Worm (Caenorhabditis elegans) whole organism, L4 larva: ENCODE results near the gene scl-17.
"Not testable (repeated sequence)": the region's sequence is repeated elsewhere in the genome, so short reads cannot be mapped to it uniquely, and the experiment has no call there.

ENCODE experiments used
- F26F4.8 ChIP-seq: fragments of 200-800 bp; sonication (Bioruptor generic); conservative IDR thresholded peaks from 2 replicates; pipeline ENCODE4 v1.3.6; 2022; ENCODE audit warnings: missing genetic modification characterization, missing compliant biosample characterization
- R02D3.7 ChIP-seq: fragments of 150-350 bp; sonication (generic microtip); optimal IDR thresholded peaks from 3 replicates; lab custom pipeline; 2014; ENCODE audit warnings: missing biosample characterization, missing genetic modification characterization
- T20F7.1 ChIP-seq: fragments of 200-800 bp; sonication (Bioruptor generic); optimal IDR thresholded peaks from 2 replicates; lab custom pipeline; 2018; ENCODE audit warnings: mild to moderate bottlenecking, missing genetic modification characterization, missing compliant biosample characterization
- Y105C5A.15 ChIP-seq: fragments of 200-800 bp; sonication (Bioruptor generic); IDR thresholded peaks from 2 replicates; pipeline ENCODE4 v1.3.6; 2022; ENCODE audit warnings: missing genetic modification characterization, missing compliant biosample characterization
- Y48G9A.11 ChIP-seq: fragments of 200-800 bp; sonication (Bioruptor generic); IDR thresholded peaks from 2 replicates; pipeline ENCODE4 v1.3.6; 2022; ENCODE audit warnings: missing genetic modification reagents, missing genetic modification characterization, missing compliant biosample characterization
- Y75B8A.6 ChIP-seq: fragments of 200-800 bp; sonication (Bioruptor generic); IDR thresholded peaks from 2 replicates; pipeline ENCODE4 v1.3.6; 2022; ENCODE audit warnings: missing genetic modification reagents, missing genetic modification characterization, missing compliant biosample characterization
- aha-1 ChIP-seq: fragments of 150-350 bp; peaks from one replicate; lab custom pipeline; 2014; ENCODE audit warnings: missing biosample characterization, missing genetic modification characterization
- ceh-44 ChIP-seq: fragments of 200-800 bp; sonication (Bioruptor generic); IDR thresholded peaks from 2 replicates; pipeline ENCODE4 v1.3.6; 2022; ENCODE audit warnings: missing genetic modification reagents, missing genetic modification characterization, missing compliant biosample characterization
- daf-19 ChIP-seq: fragments of 200-800 bp; sonication (Bioruptor generic); conservative IDR thresholded peaks from 2 replicates; pipeline ENCODE4 v1.3.6; 2022; ENCODE audit warnings: missing genetic modification characterization, missing compliant biosample characterization
- dmd-8 ChIP-seq: fragments of 200-800 bp; sonication (Bioruptor generic); IDR thresholded peaks from 2 replicates; pipeline ENCODE4 v1.3.6; 2022; ENCODE audit warnings: missing genetic modification characterization, missing compliant biosample characterization
- dpl-1 ChIP-seq: fragments of 150-350 bp; optimal IDR thresholded peaks from 2 replicates; lab custom pipeline; 2014; ENCODE audit warnings: missing biosample characterization, missing genetic modification reagents, missing genetic modification characterization
- egl-43 ChIP-seq: fragments of 200-800 bp; sonication (Bioruptor generic); IDR thresholded peaks from 2 replicates; pipeline ENCODE4 v1.3.6; 2022; ENCODE audit warnings: missing genetic modification reagents, missing genetic modification characterization, missing compliant biosample characterization
- hlh-11 ChIP-seq: fragments of 200-800 bp; sonication (Bioruptor generic); optimal IDR thresholded peaks from 2 replicates; lab custom pipeline; 2018; ENCODE audit warnings: mild to moderate bottlenecking, missing genetic modification characterization, missing compliant biosample characterization
- hmg-1.1 ChIP-seq: fragments of 200-800 bp; sonication (Bioruptor generic); IDR thresholded peaks from 2 replicates; pipeline ENCODE4 v1.3.6; 2022; ENCODE audit warnings: missing genetic modification reagents, missing genetic modification characterization, missing compliant biosample characterization
- lin-29 ChIP-seq: fragments of 200-800 bp; sonication (Bioruptor generic); IDR thresholded peaks from 2 replicates; pipeline ENCODE4 v1.3.6; 2022; ENCODE audit warnings: missing genetic modification reagents, missing genetic modification characterization, missing compliant biosample characterization
- lir-3 ChIP-seq: sonication (generic microtip); optimal IDR thresholded peaks from 2 replicates; lab custom pipeline; 2016; ENCODE audit warnings: mild to moderate bottlenecking, missing genetic modification characterization, missing compliant biosample characterization
- madf-9 ChIP-seq: fragments of 200-800 bp; sonication (Bioruptor generic); conservative IDR thresholded peaks from 2 replicates; pipeline ENCODE4 v1.3.6; 2022; ENCODE audit warnings: missing genetic modification reagents, missing genetic modification characterization, missing compliant biosample characterization
- mdl-1 ChIP-seq, 2 experiments: fragments of 150-350 bp in 1 of 2; sonication (generic microtip) in 1 of 2; optimal IDR thresholded peaks; 2 replicates each; lab custom pipeline; 2014 to 2017; ENCODE audit warnings: missing biosample characterization in 2 of 2, missing genetic modification characterization in 2 of 2
- mep-1 ChIP-seq: fragments of 150-350 bp; sonication (generic microtip); optimal IDR thresholded peaks from 3 replicates; lab custom pipeline; 2014; ENCODE audit warnings: missing biosample characterization, missing genetic modification characterization
- mxl-2 ChIP-seq: fragments of 200-800 bp; sonication (Bioruptor generic); conservative IDR thresholded peaks from 2 replicates; pipeline ENCODE4 v1.3.6; 2022; ENCODE audit warnings: missing genetic modification reagents, missing genetic modification characterization, missing compliant biosample characterization
- nhr-28 ChIP-seq: fragments of 150-350 bp; optimal IDR thresholded peaks from 2 replicates; lab custom pipeline; 2014; ENCODE audit warnings: missing biosample characterization, missing genetic modification characterization
- php-3 ChIP-seq: fragments of 200-800 bp; sonication (Bioruptor generic); IDR thresholded peaks from 2 replicates; pipeline ENCODE4 v1.3.6; 2022; ENCODE audit warnings: missing genetic modification reagents, missing genetic modification characterization, missing compliant biosample characterization
- saeg-2 ChIP-seq: fragments of 200-800 bp; sonication (Bioruptor generic); IDR thresholded peaks from 2 replicates; pipeline ENCODE4 v1.3.6; 2022; ENCODE audit warnings: missing genetic modification reagents, missing genetic modification characterization, missing compliant biosample characterization
- tag-97 ChIP-seq: fragments of 200-800 bp; sonication (Bioruptor generic); IDR thresholded peaks from 2 replicates; pipeline ENCODE4 v1.3.6; 2022; ENCODE audit warnings: missing genetic modification characterization, missing compliant biosample characterization
- unc-62 ChIP-seq, 3 experiments: fragments of 150-350 bp in 1 of 3; sonication (generic microtip); optimal IDR thresholded peaks in 2 of 3; peaks in 1 of 3; 1 replicate in 1 of 3; 2 replicates in 2 of 3; lab custom pipeline; 2014 to 2017; ENCODE audit warnings: missing biosample characterization in 3 of 3, missing genetic modification characterization in 3 of 3, missing genetic modification reagents in 3 of 3, missing genotype in 1 of 3
- vab-7 ChIP-seq: fragments of 200-800 bp; sonication (Bioruptor generic); IDR thresholded peaks from 2 replicates; pipeline ENCODE4 v1.3.6; 2022; ENCODE audit warnings: missing genetic modification reagents, missing genetic modification characterization, missing compliant biosample characterization
- zfp-3 ChIP-seq: fragments of 200-800 bp; sonication (Bioruptor generic); conservative IDR thresholded peaks from 2 replicates; pipeline ENCODE4 v1.3.6; 2022; ENCODE audit warnings: missing genetic modification reagents, missing genetic modification characterization, missing compliant biosample characterization
- ztf-11 ChIP-seq: fragments of 150-350 bp; optimal IDR thresholded peaks from 2 replicates; lab custom pipeline; 2014; ENCODE audit warnings: missing biosample characterization, missing genetic modification characterization

The scl-17 gene

DNA sequence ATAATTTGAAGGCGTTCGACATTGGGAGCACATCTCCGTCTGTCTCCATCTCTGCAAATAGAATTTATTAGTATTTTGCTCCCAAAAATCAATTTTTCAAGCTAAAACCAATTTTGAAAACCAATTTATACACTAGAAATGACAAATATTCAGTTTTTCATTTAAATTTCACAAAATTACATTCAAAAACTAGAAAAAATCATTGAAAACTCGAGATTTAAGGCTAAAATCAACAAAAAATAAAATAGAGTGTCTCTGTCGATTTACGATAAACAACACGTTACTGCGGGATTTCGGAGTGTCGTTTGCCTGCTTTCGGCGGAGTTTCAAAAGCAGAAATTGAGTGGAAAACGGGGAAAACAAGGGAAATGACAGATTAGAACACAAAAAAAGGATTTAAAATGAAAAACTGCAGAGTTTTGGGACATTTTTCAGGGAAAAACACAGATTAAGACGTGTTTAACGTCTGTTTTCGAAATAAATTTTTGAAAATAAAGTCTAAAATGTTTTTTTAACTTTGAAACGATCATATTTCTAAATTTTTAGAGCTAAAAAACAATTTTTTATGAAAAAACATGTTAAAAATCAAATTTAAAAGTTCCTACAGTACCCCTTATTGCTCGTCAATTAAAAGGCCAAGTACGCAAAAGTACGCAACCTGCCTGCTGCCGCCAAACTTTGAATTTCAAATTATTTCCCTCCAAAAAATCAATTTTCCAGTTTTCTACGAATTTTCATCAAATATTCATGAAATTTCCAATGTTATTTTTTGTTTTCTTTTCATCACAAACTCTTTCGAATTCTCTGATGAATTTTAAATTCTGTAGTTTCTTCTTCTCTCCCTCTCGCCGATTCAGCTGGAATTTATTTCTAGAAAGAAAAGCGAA lies 7.3 kb upstream of the scl-17 start, which contains the start of gene nol-6:
TSS of gene nol-6 (minus strand) at position 51 of the 887 bp plus-strand sequence.
- no peak for TF ChIP-seq lin-29 (GFP tag; lab: Robert Waterston, UW)
- TF ChIP-seq mdl-1 (tag; optimal IDR thresholded peaks at IDR 0.05; lab: Kevin White, UChicago) = no peak
- TF ChIP-seq R02D3.7 (tag; lab: Kevin White, UChicago) = peak; percentile 75
- TF ChIP-seq dpl-1 (GFP tag; lab: Kevin White, UChicago) = peak; percentile 82
- no peak for TF ChIP-seq lir-3 (tag; lab: Kevin White, UChicago)
- TF ChIP-seq Y48G9A.11 = peak; percentile 95
- no peak for TF ChIP-seq unc-62 (GFP tag; optimal IDR thresholded peaks at IDR 0.05 in 1 of 2; lab: Kevin White, UChicago)
- no peak for TF ChIP-seq unc-62 (tag; optimal IDR thresholded peaks at IDR 0.05; lab: Kevin White, UChicago)
- TF ChIP-seq dmd-8 = no peak
- peak; percentile 95 for TF ChIP-seq T20F7.1
- no peak for TF ChIP-seq tag-97 (GFP tag; lab: Robert Waterston, UW)
- TF ChIP-seq daf-19 (GFP tag; lab: Robert Waterston, UW) = no peak
- TF ChIP-seq nhr-28 = peak; percentile 38

DNA sequence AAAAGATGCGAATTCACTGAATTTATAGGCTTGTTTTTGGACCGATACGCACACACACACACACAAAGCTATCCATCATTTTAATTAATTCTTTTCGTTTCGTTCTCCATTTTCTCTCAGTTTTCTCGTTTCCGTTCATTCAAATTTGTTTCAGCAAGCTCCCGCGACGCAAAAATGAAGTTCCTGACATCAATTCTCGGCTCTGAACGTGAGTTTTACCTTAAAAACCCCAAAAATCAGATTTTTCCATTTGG lies 6.7 kb upstream of the scl-17 start, which contains the start of gene Y51H7C.3:
TSS of gene Y51H7C.3 (plus strand) at position 155 of the 254 bp plus-strand sequence.
- TF ChIP-seq ztf-11 (tag; lab: Kevin White, UChicago) (no peak), hlh-11 (no peak), T20F7.1 (no peak)

DNA sequence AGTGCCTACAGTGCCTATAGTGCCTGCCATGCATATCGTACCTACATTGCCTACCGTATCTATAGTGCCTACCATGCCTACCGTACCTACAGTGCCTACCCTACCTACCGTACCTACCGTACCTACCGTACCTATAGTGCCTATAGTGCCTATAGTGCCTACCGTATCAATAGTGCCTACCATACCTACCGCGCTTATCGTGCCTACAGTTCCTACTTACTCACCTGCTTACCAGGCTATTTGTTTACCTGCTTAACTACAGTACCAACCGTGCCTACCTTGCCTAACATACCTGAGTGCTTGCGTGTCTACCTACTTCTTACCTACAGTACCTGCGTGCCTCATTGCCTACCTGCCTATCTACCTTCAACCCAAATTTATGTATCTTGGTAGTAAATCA lies 3.5 kb upstream of the scl-17 start:
- TF ChIP-seq aha-1 (peak; percentile 52), unc-62 (GFP tag; optimal IDR thresholded peaks at IDR 0.05 in 1 of 2; lab: Kevin White, UChicago) (peak in 1 of 2 experiments; percentile 78), unc-62 (tag; optimal IDR thresholded peaks at IDR 0.05; lab: Kevin White, UChicago) (no peak), mep-1 (no peak)

DNA sequence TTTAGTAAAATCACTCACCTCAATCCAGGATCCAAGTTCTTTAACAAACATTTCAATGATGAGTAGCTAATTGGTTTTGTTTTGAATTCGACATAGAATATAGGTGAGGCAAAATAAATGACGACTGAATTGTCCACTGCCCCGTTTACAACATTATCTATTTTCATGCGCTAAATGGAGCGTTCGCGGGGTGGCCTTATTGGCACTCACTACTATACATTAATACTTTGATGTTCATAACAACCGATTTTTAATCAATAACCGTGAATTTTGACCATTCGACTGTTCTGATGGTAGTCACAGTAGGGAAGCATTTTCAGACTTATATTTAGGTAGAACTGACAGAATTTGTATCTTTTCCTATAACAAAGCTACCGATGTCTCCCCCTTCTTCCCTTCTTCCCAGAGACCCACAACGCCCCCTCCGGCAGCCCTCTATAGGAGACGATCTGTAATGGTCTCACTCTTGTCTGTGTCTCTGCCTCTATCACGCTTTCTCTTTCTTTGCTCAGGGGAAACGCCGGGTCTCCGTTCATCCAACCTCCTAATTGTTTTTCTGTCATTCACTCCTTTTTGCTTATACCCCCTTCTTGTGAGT lies 1.8 kb downstream of the scl-17 start, which contains the start of gene Y51H7C.12:
TSS of gene Y51H7C.12 (minus strand) at position 51 of the 598 bp plus-strand sequence.
- TF ChIP-seq unc-62 (GFP tag; optimal IDR thresholded peaks at IDR 0.05 in 1 of 2; lab: Kevin White, UChicago) = peak in 1 of 2 experiments; percentile 84
- TF ChIP-seq unc-62 (tag; optimal IDR thresholded peaks at IDR 0.05; lab: Kevin White, UChicago) = not testable (repeated sequence)

DNA sequence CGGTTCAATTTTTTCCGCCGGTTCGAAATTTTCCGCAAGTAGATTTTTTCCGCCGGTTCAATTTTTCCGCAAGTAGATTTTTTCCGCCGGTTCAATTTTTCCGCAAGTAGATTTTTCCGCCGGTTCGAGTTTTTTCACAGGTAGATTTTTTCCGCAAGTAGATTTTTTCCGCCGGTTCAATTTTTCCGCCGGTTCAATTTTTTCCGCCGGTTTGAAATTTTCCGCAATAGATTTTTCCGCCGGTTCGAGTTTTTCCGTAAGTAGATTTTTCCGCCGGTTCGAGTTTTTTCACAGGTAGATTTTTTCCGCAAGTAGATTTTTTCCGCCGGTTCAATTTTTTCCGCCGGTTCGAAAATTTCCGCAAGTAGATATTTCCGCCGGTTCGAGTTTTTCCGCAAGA lies 7.0 kb downstream of the scl-17 start:
- TF ChIP-seq egl-43 (0 out of 2 replicates have a peak, but pooled peaks have one; percentile 52), dmd-8 (peak; percentile 55; the same call in 1 of the 2 replicates), tag-97 (GFP tag; lab: Robert Waterston, UW) (peak; percentile 68; the same call in 1 of the 2 replicates), F26F4.8 (GFP tag; lab: Robert Waterston, UW) (peak; percentile 77), madf-9 (GFP tag; lab: Robert Waterston, UW) (peak; percentile 45; the same call in 1 of the 2 replicates), Y48G9A.11 (peak; percentile 34; the same call in 1 of the 2 replicates), php-3 (GFP tag; lab: Robert Waterston, UW) (peak; percentile 49; the same call in 1 of the 2 replicates), ceh-44 (0 out of 2 replicates have a peak, but pooled peaks have one; percentile 20), Y105C5A.15 (0 out of 2 replicates have a peak, but pooled peaks have one; percentile 44), saeg-2 (GFP tag; lab: Robert Waterston, UW) (0 out of 2 replicates have a peak, but pooled peaks have one; percentile 63), Y75B8A.6 (GFP tag; lab: Robert Waterston, UW) (0 out of 2 replicates have a peak, but pooled peaks have one; percentile 73), zfp-3 (GFP tag; lab: Robert Waterston, UW) (0 out of 2 replicates have a peak, but pooled peaks have one; percentile 44), mxl-2 (GFP tag; lab: Robert Waterston, UW) (0 out of 2 replicates have a peak, but pooled peaks have one; percentile 24), hmg-1.1 (0 out of 2 replicates have a peak, but pooled peaks have one; percentile 18), vab-7 (0 out of 2 replicates have a peak, but pooled peaks have one; percentile 50)
